Worm (Caenorhabditis elegans) whole organism, L2 larva: ENCODE results near the gene W10C4.1.

Source experiments
- C34F6.9 ChIP-seq: fragments of 150-350 bp; optimal IDR thresholded peaks from 2 replicates; lab custom pipeline; 2014; ENCODE audit warnings: missing biosample characterization, missing genetic modification characterization
- Y55F3AM.14 ChIP-seq: fragments of 200-800 bp; sonication (Bioruptor generic); optimal IDR thresholded peaks from 2 replicates; lab custom pipeline; 2018; ENCODE audit warnings: mild to moderate bottlenecking, missing genetic modification characterization, missing compliant biosample characterization
- ZK546.5 ChIP-seq: sonication (generic microtip); optimal IDR thresholded peaks from 2 replicates; lab custom pipeline; 2017; ENCODE audit warnings: missing biosample characterization, missing genetic modification characterization
- alr-1 ChIP-seq: fragments of 150-350 bp; optimal IDR thresholded peaks from 2 replicates; lab custom pipeline; 2014; ENCODE audit warnings: missing biosample characterization, missing genetic modification characterization
- blmp-1 ChIP-seq: sonication (generic microtip); optimal IDR thresholded peaks from 2 replicates; lab custom pipeline; 2017; ENCODE audit warnings: missing genetic modification characterization, mild to moderate bottlenecking, missing compliant biosample characterization, antibody characterized with exemption, moderate library complexity; ENCODE audit not compliant: insufficient read depth
- ceh-16 ChIP-seq: fragments of 150-350 bp; optimal IDR thresholded peaks from 2 replicates; lab custom pipeline; 2014; ENCODE audit warnings: missing biosample characterization, missing genetic modification characterization
- egl-27 ChIP-seq: sonication (generic microtip); optimal IDR thresholded peaks from 3 replicates; lab custom pipeline; 2017; ENCODE audit warnings: missing biosample characterization, missing genetic modification reagents, missing genetic modification characterization
- elt-1 ChIP-seq: fragments of 150-350 bp; optimal IDR thresholded peaks from 2 replicates; lab custom pipeline; 2014; ENCODE audit warnings: missing biosample characterization, missing genetic modification characterization
- elt-3 ChIP-seq: sonication (generic microtip); optimal IDR thresholded peaks from 2 replicates; lab custom pipeline; 2017; ENCODE audit warnings: missing biosample characterization, missing genetic modification characterization
- fos-1 ChIP-seq: fragments of 150-350 bp; optimal IDR thresholded peaks from 2 replicates; lab custom pipeline; 2014; ENCODE audit warnings: missing biosample characterization, missing genetic modification characterization
- lin-11 ChIP-seq: fragments of 150-350 bp; sonication (generic microtip); optimal IDR thresholded peaks from 2 replicates; lab custom pipeline; 2014; ENCODE audit warnings: missing biosample characterization, missing genetic modification characterization, inconsistent platforms, mixed read lengths
- lin-13 ChIP-seq: fragments of 150-350 bp; optimal IDR thresholded peaks from 2 replicates; lab custom pipeline; 2014; ENCODE audit warnings: missing biosample characterization, missing genetic modification reagents, missing genetic modification characterization
- lsy-2 ChIP-seq, 2 experiments: fragments of 150-350 bp in 1 of 2; sonication (generic microtip) in 1 of 2; optimal IDR thresholded peaks; 2 replicates each; lab custom pipeline; 2014 to 2017; ENCODE audit warnings: missing biosample characterization in 2 of 2, missing genetic modification characterization in 2 of 2
- mab-5 ChIP-seq: fragments of 150-350 bp; optimal IDR thresholded peaks from 2 replicates; lab custom pipeline; 2014; ENCODE audit warnings: missing biosample characterization, missing genetic modification characterization
- mbf-1 ChIP-seq: sonication (generic microtip); optimal IDR thresholded peaks from 2 replicates; lab custom pipeline; 2017; ENCODE audit warnings: missing biosample characterization, missing genetic modification characterization
- nhr-10 ChIP-seq: sonication (generic microtip); optimal IDR thresholded peaks from 2 replicates; lab custom pipeline; 2017; ENCODE audit warnings: missing biosample characterization, missing genetic modification characterization
- nhr-11 ChIP-seq: fragments of 150-350 bp; optimal IDR thresholded peaks from 2 replicates; lab custom pipeline; 2014; ENCODE audit warnings: missing biosample characterization, missing genetic modification characterization
- nhr-12 ChIP-seq: fragments of 150-350 bp; optimal IDR thresholded peaks from 2 replicates; lab custom pipeline; 2014; ENCODE audit warnings: missing biosample characterization, missing genetic modification characterization
- nhr-21 ChIP-seq: fragments of 150-350 bp; optimal IDR thresholded peaks from 2 replicates; lab custom pipeline; 2014; ENCODE audit warnings: missing biosample characterization, missing genetic modification characterization
- nhr-23 ChIP-seq: fragments of 150-350 bp; optimal IDR thresholded peaks from 2 replicates; lab custom pipeline; 2014; ENCODE audit warnings: missing biosample characterization, missing genetic modification reagents, missing genetic modification characterization
- nhr-25 ChIP-seq: fragments of 150-350 bp; sonication (generic microtip); optimal IDR thresholded peaks from 3 replicates; lab custom pipeline; 2014; ENCODE audit warnings: missing biosample characterization, missing genetic modification characterization
- nhr-6 ChIP-seq: fragments of 150-350 bp; optimal IDR thresholded peaks from 2 replicates; lab custom pipeline; 2014; ENCODE audit warnings: missing biosample characterization, missing genetic modification characterization
- nhr-77 ChIP-seq: fragments of 150-350 bp; optimal IDR thresholded peaks from 2 replicates; lab custom pipeline; 2014; ENCODE audit warnings: missing biosample characterization, missing genetic modification characterization
- peb-1 ChIP-seq: fragments of 150-350 bp; optimal IDR thresholded peaks from 2 replicates; lab custom pipeline; 2014; ENCODE audit warnings: missing biosample characterization, missing genetic modification characterization
- sem-4 ChIP-seq: fragments of 150-350 bp; optimal IDR thresholded peaks from 2 replicates; lab custom pipeline; 2014; ENCODE audit warnings: missing biosample characterization, missing genetic modification reagents, missing genetic modification characterization
- skn-1 ChIP-seq: sonication (generic microtip); optimal IDR thresholded peaks from 2 replicates; lab custom pipeline; 2017; ENCODE audit warnings: missing biosample characterization, missing genetic modification characterization
- sma-3 ChIP-seq: sonication (generic microtip); optimal IDR thresholded peaks from 2 replicates; lab custom pipeline; 2016; ENCODE audit warnings: missing genetic modification reagents, missing genetic modification characterization, missing compliant biosample characterization
- snpc-4 ChIP-seq: fragments of 150-350 bp; optimal IDR thresholded peaks from 2 replicates; lab custom pipeline; 2014; ENCODE audit warnings: missing biosample characterization, missing genetic modification characterization
- unc-39 ChIP-seq: fragments of 150-350 bp; optimal IDR thresholded peaks from 2 replicates; lab custom pipeline; 2014; ENCODE audit warnings: missing biosample characterization, missing genetic modification characterization
- zag-1 ChIP-seq: fragments of 150-350 bp; optimal IDR thresholded peaks from 2 replicates; lab custom pipeline; 2014; ENCODE audit warnings: missing biosample characterization, missing genetic modification characterization
- ztf-1 ChIP-seq: fragments of 200-800 bp; sonication (Bioruptor generic); conservative IDR thresholded peaks from 2 replicates; pipeline ENCODE4 v1.3.6; 2022; ENCODE audit warnings: missing genetic modification characterization, missing compliant biosample characterization
- ztf-4 ChIP-seq: fragments of 150-350 bp; optimal IDR thresholded peaks from 2 replicates; lab custom pipeline; 2014; ENCODE audit warnings: missing biosample characterization, missing genetic modification characterization

Gene W10C4.1

DNA sequence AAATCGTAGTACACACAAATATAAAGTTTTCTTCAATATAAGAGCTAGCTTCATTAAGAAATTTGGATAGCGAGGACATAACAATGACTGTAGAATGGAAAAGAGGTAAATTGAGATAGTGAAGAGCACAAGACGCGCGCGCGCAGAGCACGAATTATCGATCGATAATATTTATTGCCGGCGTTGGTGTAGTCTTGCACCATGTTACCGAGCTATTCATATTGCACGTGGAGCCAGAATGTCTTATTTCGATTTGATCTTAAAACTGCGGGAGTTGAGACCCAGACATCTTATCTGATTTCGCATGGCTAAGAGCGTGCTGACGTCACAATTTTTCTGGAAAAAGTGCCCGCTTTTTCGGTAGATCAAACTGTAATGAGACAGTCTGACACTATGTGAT lies 37.4 kb downstream of the W10C4.1 start, which contains the start of gene F40G9.18:
F40G9.18 (minus strand) TSS at position 101 of the 400 bp plus-strand sequence.
- TF ChIP-seq alr-1 (tag; lab: Kevin White, UChicago) (no peak), ZK546.5 (no peak), elt-1 (tag; lab: Kevin White, UChicago) (no peak), mbf-1 (no peak), egl-27 (no peak), elt-3 (no peak), nhr-12 (tag; lab: Kevin White, UChicago) (no peak), ztf-4 (tag; lab: Kevin White, UChicago) (no peak), nhr-25 (tag; lab: Kevin White, UChicago) (no peak), unc-39 (tag; lab: Kevin White, UChicago) (no peak), lin-13 (GFP tag; lab: Kevin White, UChicago) (no peak), ceh-16 (tag; lab: Kevin White, UChicago) (no peak), peb-1 (no peak), sma-3 (GFP tag; lab: Kevin White, UChicago) (no peak), nhr-21 (tag; lab: Kevin White, UChicago) (no peak)

DNA sequence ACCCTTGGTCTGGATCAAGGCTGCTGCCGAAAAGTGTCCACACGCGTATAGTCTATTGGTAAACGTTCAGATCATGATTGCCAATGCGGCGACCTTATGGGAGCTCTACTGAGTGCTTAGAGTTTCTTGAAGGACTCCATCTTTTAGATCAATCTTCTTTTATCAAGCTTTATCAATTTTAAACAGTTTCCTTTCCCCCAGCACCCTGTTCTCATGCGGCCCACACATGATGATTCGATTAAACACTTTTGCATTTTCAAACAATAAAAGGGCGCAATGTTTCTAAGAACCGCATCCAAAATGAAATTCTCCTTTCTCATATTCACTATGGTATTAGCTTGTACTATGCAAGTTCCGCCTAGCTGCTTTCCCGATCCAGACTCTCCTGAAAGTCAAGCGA lies 41.5 kb downstream of the W10C4.1 start, which contains the start of gene F40G9.7:
F40G9.7 (plus strand) TSS at position 301 of the 400 bp plus-strand sequence.
- no peak for TF ChIP-seq skn-1 (tag; lab: Kevin White, UChicago)
- no peak for TF ChIP-seq elt-1 (tag; lab: Kevin White, UChicago)
- TF ChIP-seq nhr-12 (tag; lab: Kevin White, UChicago): no peak
- no peak for TF ChIP-seq zag-1 (tag; lab: Kevin White, UChicago)
- no peak for TF ChIP-seq snpc-4 (tag; lab: Kevin White, UChicago)
- no peak for TF ChIP-seq nhr-77 (tag; lab: Kevin White, UChicago)
- TF ChIP-seq ceh-16 (tag; lab: Kevin White, UChicago): no peak
- no peak for TF ChIP-seq blmp-1 (tag; lab: Kevin White, UChicago)
- no peak for TF ChIP-seq nhr-25 (tag; lab: Kevin White, UChicago)

DNA sequence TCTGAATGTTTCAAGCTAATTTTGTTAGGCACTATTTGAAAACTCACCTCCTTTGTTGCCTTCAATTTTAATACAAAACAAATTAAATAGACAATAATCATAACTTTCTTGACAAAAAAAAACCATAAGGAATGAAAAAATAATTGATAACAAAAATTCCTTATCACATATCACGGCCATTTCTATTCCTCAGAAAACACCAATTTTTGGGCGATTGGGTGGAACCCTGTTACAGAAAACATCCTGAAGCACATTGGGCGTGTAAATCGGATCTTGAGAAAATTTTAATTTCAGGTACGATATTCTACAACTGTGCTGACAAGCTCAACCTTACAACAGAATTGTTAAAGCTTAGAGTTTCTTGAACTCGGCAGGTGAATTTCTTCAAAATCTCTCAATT lies 42.1 kb downstream of the W10C4.1 start, which contains the start of gene F40G9.8:
F40G9.8 (minus strand) TSS at position 101 of the 400 bp plus-strand sequence.
- TF ChIP-seq lin-11 (tag; lab: Kevin White, UChicago) (no peak), elt-1 (tag; lab: Kevin White, UChicago) (no peak), skn-1 (tag; lab: Kevin White, UChicago) (no peak), fos-1 (tag; lab: Kevin White, UChicago) (no peak), Y55F3AM.14 (no peak), peb-1 (no peak)
- TF ChIP-seq, all 48 proteins: peak for 0

DNA sequence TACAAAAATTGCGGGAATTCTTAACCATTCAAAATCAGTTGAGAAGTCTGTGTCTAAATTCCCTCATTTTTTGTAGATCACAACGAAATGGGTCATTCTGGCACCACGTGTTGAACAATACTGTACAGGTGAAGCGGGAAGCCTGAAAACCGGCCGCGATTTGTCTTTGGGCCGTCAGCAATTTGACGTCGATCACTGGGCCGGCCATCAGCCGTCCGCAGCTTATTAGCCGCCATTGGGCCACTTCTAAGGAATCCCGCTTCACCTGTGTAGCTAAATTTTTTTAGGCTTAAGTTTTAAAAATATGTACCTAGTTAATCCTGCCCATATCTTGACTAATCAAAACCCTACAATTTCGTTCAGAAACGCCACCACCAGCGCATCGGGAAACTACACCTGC lies 47.3 kb downstream of the W10C4.1 start:
- TF ChIP-seq ztf-1 (GFP tag; lab: Robert Waterston, UW): no peak
- no peak for TF ChIP-seq fos-1 (tag; lab: Kevin White, UChicago)
- no peak for TF ChIP-seq egl-27
- TF ChIP-seq skn-1 (tag; lab: Kevin White, UChicago): no peak
- TF ChIP-seq nhr-77 (tag; lab: Kevin White, UChicago): no peak
- no peak for TF ChIP-seq mbf-1
- TF ChIP-seq mab-5: no peak
- TF ChIP-seq, all 48 proteins: peak for 0

DNA sequence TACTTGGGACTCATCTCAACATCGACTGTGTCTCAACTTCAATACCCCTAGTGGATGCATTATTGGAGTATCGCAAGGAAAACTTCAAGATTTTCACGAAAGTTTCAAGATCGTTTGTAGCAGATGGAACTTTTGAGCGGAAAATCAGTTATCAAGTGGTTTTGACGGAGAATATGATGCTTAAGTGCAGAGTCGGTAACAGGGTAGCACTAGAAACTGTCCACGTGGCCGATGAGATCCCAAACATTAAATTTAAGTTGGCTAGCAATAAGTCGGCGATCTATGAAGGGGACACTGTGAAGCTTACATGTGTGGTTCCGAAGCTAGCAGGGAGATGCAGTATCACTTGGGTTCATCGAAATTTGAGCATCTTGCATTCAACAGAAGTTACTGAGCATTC lies 47.8 kb downstream of the W10C4.1 start:
- TF ChIP-seq sem-4 (tag; lab: Kevin White, UChicago): no peak

DNA sequence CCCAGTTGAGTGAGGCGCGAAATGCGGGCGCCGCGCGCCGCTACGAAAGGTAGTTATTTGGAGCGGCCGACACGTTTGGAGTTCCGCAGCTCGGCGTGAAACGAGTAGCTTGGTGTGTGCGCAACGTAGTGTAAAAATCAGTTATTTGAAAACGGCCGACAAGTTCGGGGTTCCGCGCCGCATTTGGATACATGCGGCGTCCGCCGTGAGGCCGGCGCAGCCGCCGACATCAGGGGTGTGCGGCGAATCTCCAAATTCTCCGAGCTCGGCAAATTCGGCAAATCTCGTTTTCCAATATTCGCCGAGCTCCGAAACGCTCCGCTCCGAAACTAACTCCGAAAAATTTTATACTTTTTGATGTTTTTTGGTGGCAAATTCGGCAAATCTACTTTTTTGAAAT lies 48.9 kb downstream of the W10C4.1 start:
- TF ChIP-seq nhr-6: no peak
- no peak for TF ChIP-seq nhr-10 (tag; lab: Kevin White, UChicago)
- no peak for TF ChIP-seq C34F6.9 (tag; lab: Kevin White, UChicago)
- TF ChIP-seq nhr-11: no peak
- no peak for TF ChIP-seq elt-1 (tag; lab: Kevin White, UChicago)
- TF ChIP-seq fos-1 (tag; lab: Kevin White, UChicago): no peak

DNA sequence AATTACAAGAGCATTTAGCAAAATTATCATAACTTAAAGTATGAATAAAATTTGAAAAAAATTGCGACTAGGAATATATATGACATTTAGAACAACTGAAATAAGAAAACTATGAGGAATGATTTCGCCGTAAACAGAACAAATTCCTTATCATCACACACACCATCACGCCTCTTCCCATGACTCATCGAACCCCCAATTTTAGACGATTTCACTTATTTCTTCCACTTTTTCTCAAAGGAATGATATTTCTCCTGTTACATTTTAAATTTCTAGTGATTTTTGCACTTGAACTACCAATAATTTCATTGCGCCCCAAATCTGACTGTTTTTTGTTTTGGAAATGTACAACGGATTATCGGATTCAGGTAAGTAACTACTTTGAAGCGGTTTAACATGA lies 50.3 kb downstream of the W10C4.1 start, which contains the start of the genes zig-13 and ver-1:
zig-13 (minus strand) TSS at position 101 of the 400 bp plus-strand sequence.
ver-1 (plus strand) TSS at position 180 of the 400 bp plus-strand sequence.
- TF ChIP-seq skn-1 (tag; lab: Kevin White, UChicago): no peak
- no peak for TF ChIP-seq nhr-23 (tag; lab: Kevin White, UChicago)
- no peak for TF ChIP-seq snpc-4 (tag; lab: Kevin White, UChicago)
- no peak for TF ChIP-seq lsy-2 (tag; optimal IDR thresholded peaks at IDR 0.05; lab: Kevin White, UChicago)
- TF ChIP-seq blmp-1 (tag; lab: Kevin White, UChicago): no peak
- TF ChIP-seq, all 48 proteins: peak for 0
